Worm (Caenorhabditis elegans) whole organism, late embryonic: ENCODE measurements around the gene C45G9.12.

ENCODE experiments used
- C08G9.2 ChIP-seq: sonication (generic microtip); optimal IDR thresholded peaks from 2 replicates; lab custom pipeline; 2016; ENCODE audit warnings: mild to moderate bottlenecking, missing genetic modification characterization, moderate library complexity, missing compliant biosample characterization
- C38D4.7 ChIP-seq: fragments of 200-800 bp; sonication (Bioruptor generic); optimal IDR thresholded peaks from 2 replicates; lab custom pipeline; 2018; ENCODE audit warnings: mild to moderate bottlenecking, missing genetic modification characterization, moderate library complexity, missing compliant biosample characterization
- K02D7.2 ChIP-seq: sonication (generic microtip); optimal IDR thresholded peaks from 2 replicates; lab custom pipeline; 2017; ENCODE audit warnings: mild to moderate bottlenecking, missing genetic modification characterization, missing compliant biosample characterization
- T23F11.4 ChIP-seq: fragments of 200-800 bp; sonication (Bioruptor generic); optimal IDR thresholded peaks from 2 replicates; lab custom pipeline; 2018; ENCODE audit warnings: mild to moderate bottlenecking, missing genetic modification characterization, missing compliant biosample characterization
- Y22D7AL.16 ChIP-seq: sonication (generic microtip); optimal IDR thresholded peaks from 2 replicates; lab custom pipeline; 2016; ENCODE audit warnings: missing genetic modification characterization, missing compliant biosample characterization
- ama-1 ChIP-seq: fragments of 150-350 bp; optimal IDR thresholded peaks from 2 replicates; lab custom pipeline; 2014
- ceh-19 ChIP-seq: fragments of 200-800 bp; sonication (Bioruptor generic); optimal IDR thresholded peaks from 2 replicates; lab custom pipeline; 2018; ENCODE audit warnings: mild to moderate bottlenecking, missing genetic modification characterization, missing compliant biosample characterization
- ceh-24 ChIP-seq: sonication (generic microtip); optimal IDR thresholded peaks from 2 replicates; lab custom pipeline; 2016; ENCODE audit warnings: mild to moderate bottlenecking, missing genetic modification characterization, missing compliant biosample characterization
- ceh-30 ChIP-seq: fragments of 150-350 bp; optimal IDR thresholded peaks from 2 replicates; lab custom pipeline; 2014; ENCODE audit warnings: missing biosample characterization, missing genetic modification characterization
- ceh-31 ChIP-seq: sonication (generic microtip); optimal IDR thresholded peaks from 2 replicates; lab custom pipeline; 2016; ENCODE audit warnings: missing genetic modification characterization, missing compliant biosample characterization
- ceh-9 ChIP-seq: sonication (generic microtip); optimal IDR thresholded peaks from 2 replicates; lab custom pipeline; 2016; ENCODE audit warnings: mild to moderate bottlenecking, missing genetic modification characterization, inconsistent platforms, missing compliant biosample characterization
- che-1 ChIP-seq: sonication (generic microtip); optimal IDR thresholded peaks from 2 replicates; lab custom pipeline; 2016; ENCODE audit warnings: mild to moderate bottlenecking, missing genetic modification characterization, missing compliant biosample characterization
- dve-1 ChIP-seq: sonication (generic microtip); optimal IDR thresholded peaks from 2 replicates; lab custom pipeline; 2017; ENCODE audit warnings: antibody characterized with exemption, mild to moderate bottlenecking, missing genetic modification characterization, missing compliant biosample characterization
- elt-2 ChIP-seq: sonication (generic microtip); optimal IDR thresholded peaks from 2 replicates; lab custom pipeline; 2016; ENCODE audit warnings: missing genetic modification reagents, missing genetic modification characterization, missing compliant biosample characterization
- ets-4 ChIP-seq: sonication (generic microtip); optimal IDR thresholded peaks from 2 replicates; lab custom pipeline; 2016; ENCODE audit warnings: missing genetic modification characterization, missing compliant biosample characterization
- eyg-1 ChIP-seq: sonication (generic microtip); optimal IDR thresholded peaks from 2 replicates; lab custom pipeline; 2016; ENCODE audit warnings: missing genotype, missing genetic modification characterization, missing compliant biosample characterization
- fax-1 ChIP-seq: sonication (generic microtip); optimal IDR thresholded peaks from 2 replicates; lab custom pipeline; 2016; ENCODE audit warnings: missing genotype, missing genetic modification characterization, missing compliant biosample characterization
- fkh-10 ChIP-seq: fragments of 150-350 bp; optimal IDR thresholded peaks from 2 replicates; lab custom pipeline; 2014; ENCODE audit warnings: missing biosample characterization, missing genetic modification reagents, missing genetic modification characterization
- fkh-6 ChIP-seq: sonication (generic microtip); optimal IDR thresholded peaks from 2 replicates; lab custom pipeline; 2016; ENCODE audit warnings: missing genetic modification characterization, missing compliant biosample characterization
- gmeb-2 ChIP-seq: sonication (generic microtip); optimal IDR thresholded peaks from 2 replicates; lab custom pipeline; 2016; ENCODE audit warnings: missing genetic modification characterization, inconsistent platforms, missing compliant biosample characterization
- hlh-30 ChIP-seq: sonication (generic microtip); optimal IDR thresholded peaks from 2 replicates; lab custom pipeline; 2017; ENCODE audit warnings: antibody characterized with exemption, missing genetic modification characterization, missing compliant biosample characterization; ENCODE audit not compliant: insufficient read depth
- hlh-6 ChIP-seq: sonication (generic microtip); optimal IDR thresholded peaks from 2 replicates; lab custom pipeline; 2016; ENCODE audit warnings: missing genotype, missing genetic modification characterization, missing compliant biosample characterization
- hlh-8 ChIP-seq: sonication (generic microtip); optimal IDR thresholded peaks from 2 replicates; lab custom pipeline; 2016; ENCODE audit warnings: missing genotype, missing genetic modification characterization, missing compliant biosample characterization
- lim-6 ChIP-seq: sonication (generic microtip); optimal IDR thresholded peaks from 2 replicates; lab custom pipeline; 2016; ENCODE audit warnings: missing genetic modification characterization, missing compliant biosample characterization
- lin-11 ChIP-seq: fragments of 200-800 bp; sonication (Bioruptor generic); optimal IDR thresholded peaks from 2 replicates; lab custom pipeline; 2018; ENCODE audit warnings: mild to moderate bottlenecking, missing genetic modification characterization, missing compliant biosample characterization
- madf-2 ChIP-seq: sonication (generic microtip); optimal IDR thresholded peaks from 2 replicates; lab custom pipeline; 2017; ENCODE audit warnings: missing genetic modification characterization, missing compliant biosample characterization
- nfya-1 ChIP-seq: sonication (generic microtip); optimal IDR thresholded peaks from 2 replicates; lab custom pipeline; 2017; ENCODE audit warnings: missing genetic modification characterization, mild to moderate bottlenecking, missing compliant biosample characterization, antibody characterized with exemption, moderate library complexity
- nhr-11 ChIP-seq: fragments of 150-350 bp; optimal IDR thresholded peaks from 2 replicates; lab custom pipeline; 2014; ENCODE audit warnings: missing biosample characterization, missing genetic modification characterization
- pax-1 ChIP-seq: fragments of 150-350 bp; optimal IDR thresholded peaks from 2 replicates; lab custom pipeline; 2014; ENCODE audit warnings: missing biosample characterization, missing genetic modification characterization
- pha-2 ChIP-seq: sonication (generic microtip); optimal IDR thresholded peaks from 2 replicates; lab custom pipeline; 2017; ENCODE audit warnings: mild to moderate bottlenecking, missing genetic modification characterization, missing compliant biosample characterization
- pha-4 ChIP-seq: fragments of 150-350 bp; optimal IDR thresholded peaks from 2 replicates; lab custom pipeline; 2018; ENCODE audit warnings: missing biosample characterization, missing genetic modification reagents, missing genetic modification characterization
- pqm-1 ChIP-seq: sonication (generic microtip); optimal IDR thresholded peaks from 2 replicates; lab custom pipeline; 2016; ENCODE audit warnings: missing genetic modification characterization, missing compliant biosample characterization
- ref-2 ChIP-seq: sonication (generic microtip); optimal IDR thresholded peaks from 2 replicates; lab custom pipeline; 2016; ENCODE audit warnings: missing genetic modification characterization, missing compliant biosample characterization
- rnt-1 ChIP-seq: sonication (generic microtip); optimal IDR thresholded peaks from 2 replicates; lab custom pipeline; 2016; ENCODE audit warnings: missing genetic modification characterization, missing compliant biosample characterization
- sdc-2 ChIP-seq: sonication (generic microtip); optimal IDR thresholded peaks from 2 replicates; lab custom pipeline; 2016; ENCODE audit warnings: missing genotype, missing genetic modification characterization, missing compliant biosample characterization
- sox-2 ChIP-seq: fragments of 200-800 bp; sonication (Bioruptor generic); IDR thresholded peaks from 2 replicates; pipeline ENCODE4 v1.3.6; 2022; ENCODE audit warnings: missing genetic modification reagents, missing genetic modification characterization, missing compliant biosample characterization
- sox-4 ChIP-seq: sonication (generic microtip); optimal IDR thresholded peaks from 2 replicates; lab custom pipeline; 2017; ENCODE audit warnings: mild to moderate bottlenecking, missing genetic modification characterization, inconsistent platforms, missing compliant biosample characterization
- syd-9 ChIP-seq: sonication (generic microtip); optimal IDR thresholded peaks from 2 replicates; lab custom pipeline; 2016; ENCODE audit warnings: mild to moderate bottlenecking, missing genetic modification characterization, moderate library complexity, missing compliant biosample characterization
- tbx-2 ChIP-seq: sonication (generic microtip); optimal IDR thresholded peaks from 2 replicates; lab custom pipeline; 2016; ENCODE audit warnings: missing genetic modification characterization, missing compliant biosample characterization
- ttx-3 ChIP-seq: sonication (generic microtip); optimal IDR thresholded peaks from 2 replicates; lab custom pipeline; 2016; ENCODE audit warnings: missing genetic modification reagents, missing genetic modification characterization, missing compliant biosample characterization
- unc-3 ChIP-seq, 2 experiments: fragments of 200-800 bp in 1 of 2; sonication (Bioruptor generic) in 1 of 2; sonication (generic microtip) in 1 of 2; conservative IDR thresholded peaks in 1 of 2; optimal IDR thresholded peaks in 1 of 2; 2 replicates each; pipeline versions ENCODE4 v1.3.6 to Lab custom; 2016 to 2022; ENCODE audit warnings: missing compliant biosample characterization in 2 of 2, missing genetic modification characterization in 2 of 2, missing genetic modification reagents in 1 of 2
- unc-42 ChIP-seq: sonication (generic microtip); optimal IDR thresholded peaks from 2 replicates; lab custom pipeline; 2016; ENCODE audit warnings: missing genotype, missing genetic modification characterization, missing compliant biosample characterization
- zip-5 ChIP-seq: sonication (generic microtip); optimal IDR thresholded peaks from 2 replicates; lab custom pipeline; 2016; ENCODE audit warnings: missing genetic modification characterization, missing compliant biosample characterization
- ztf-16 ChIP-seq: sonication (generic microtip); optimal IDR thresholded peaks from 2 replicates; lab custom pipeline; 2017; ENCODE audit warnings: missing genetic modification characterization, missing compliant biosample characterization

C45G9.12 gene

ce11 chrIII:5051949-5052348, 19.5 kb downstream of the C45G9.12 start, which contains the start of gene C45G9.15:
C45G9.15 (minus strand) TSS chrIII:5052049.
- TF ChIP-seq syd-9 (no peak), ceh-30 (tag; lab: Kevin White, UChicago) (no peak), pqm-1 (no peak), dve-1 (no peak), gmeb-2 (tag; lab: Kevin White, UChicago) (no peak), K02D7.2 (tag; lab: Kevin White, UChicago) (no peak), T23F11.4 (GFP tag; lab: Kevin White, UChicago) (no peak), hlh-8 (no peak), ceh-9 (no peak), fkh-6 (no peak), madf-2 (no peak), zip-5 (tag; lab: Kevin White, UChicago) (no peak), eyg-1 (tag; lab: Kevin White, UChicago) (no peak), tbx-2 (tag; lab: Kevin White, UChicago) (no peak), pha-2 (no peak), ceh-19 (no peak), rnt-1 (tag; lab: Kevin White, UChicago) (no peak), Y22D7AL.16 (no peak), sox-2 (no peak)

- TF ChIP-seq syd-9 = no peak
- TF ChIP-seq hlh-6 (tag; lab: Kevin White, UChicago) = no peak
- no peak for TF ChIP-seq lin-11 (tag; lab: Kevin White, UChicago)
- TF ChIP-seq gmeb-2 (tag; lab: Kevin White, UChicago) = no peak
- no peak for TF ChIP-seq ama-1
- TF ChIP-seq che-1 (tag; lab: Kevin White, UChicago) = no peak
- TF ChIP-seq madf-2 = no peak
- no peak for TF ChIP-seq fax-1
- TF ChIP-seq ceh-19 = no peak
- TF ChIP-seq ceh-24 (tag; lab: Kevin White, UChicago) = no peak
- TF ChIP-seq, all 69 proteins: peak for 0
Measured at ce11 chrIII:5047740-5048139, 23.7 kb downstream of the C45G9.12 start, which contains the start of gene C45G9.5. C45G9.5 (plus strand) TSS chrIII:5048117.

- TF ChIP-seq sox-2 (0 out of 2 replicates have a peak, but pooled peaks have one; percentile 18), unc-3 (GFP tag; conservative IDR thresholded peaks at IDR 0.05; lab: Robert Waterston, UW) (no peak), unc-3 (tag; optimal IDR thresholded peaks at IDR 0.05; lab: Kevin White, UChicago) (no peak), ets-4 (tag; lab: Kevin White, UChicago) (peak; percentile 71), unc-42 (peak; percentile 85), madf-2 (no peak), pha-4 (no peak), lim-6 (no peak), hlh-30 (tag; lab: Kevin White, UChicago) (peak; percentile 45), elt-2 (tag; lab: Kevin White, UChicago) (peak; percentile 58), ttx-3 (tag; lab: Kevin White, UChicago) (no peak), fkh-10 (no peak), C08G9.2 (no peak), sdc-2 (tag; lab: Kevin White, UChicago) (no peak), ceh-30 (tag; lab: Kevin White, UChicago) (no peak), ceh-31 (tag; lab: Kevin White, UChicago) (peak; percentile 58), nfya-1 (tag; lab: Kevin White, UChicago) (peak; percentile 30), pax-1 (tag; lab: Kevin White, UChicago) (no peak)
Measured at ce11 chrIII:5047175-5047574, 24.2 kb downstream of the C45G9.12 start, which contains the start of gene txbp-3. txbp-3 (minus strand) TSS chrIII:5047459.

ce11 chrIII:5044709-5045108, 26.7 kb downstream of the C45G9.12 start, which contains the start of gene C45G9.14:
C45G9.14 (plus strand) TSS chrIII:5045009.
- no peak for TF ChIP-seq nhr-11
- no peak for TF ChIP-seq sox-4 (tag; lab: Kevin White, UChicago)
- TF ChIP-seq pha-2 = no peak
- no peak for TF ChIP-seq che-1 (tag; lab: Kevin White, UChicago)
- TF ChIP-seq madf-2 = no peak
- no peak for TF ChIP-seq ref-2
- no peak for TF ChIP-seq C38D4.7 (GFP tag; lab: Kevin White, UChicago)
- no peak for TF ChIP-seq ztf-16
- no peak for TF ChIP-seq pax-1 (tag; lab: Kevin White, UChicago)
- TF ChIP-seq eyg-1 (tag; lab: Kevin White, UChicago) = no peak
- TF ChIP-seq, all 69 proteins: peak for 0
